Worm (Caenorhabditis elegans) whole organism, L3 larva: Measurements from ENCODE around the gene T21D12.11.
A peak's percentile ranks its signal among the peaks of the same experiment; 100 is the strongest.

Experiments used
- ZK546.5 ChIP-seq: sonication (generic microtip); optimal IDR thresholded peaks from 2 replicates; lab custom pipeline; 2017; ENCODE audit warnings: missing biosample characterization, missing genetic modification characterization
- aly-2 ChIP-seq: fragments of 150-350 bp; optimal IDR thresholded peaks from 2 replicates; lab custom pipeline; 2014; ENCODE audit warnings: missing biosample characterization, missing genetic modification characterization
- ceh-16 ChIP-seq: sonication (generic microtip); optimal IDR thresholded peaks from 2 replicates; lab custom pipeline; 2017; ENCODE audit warnings: missing biosample characterization, missing genetic modification characterization
- ceh-28 ChIP-seq: fragments of 150-350 bp; optimal IDR thresholded peaks from 2 replicates; lab custom pipeline; 2014; ENCODE audit warnings: missing biosample characterization, missing genetic modification reagents, missing genetic modification characterization
- ceh-82 ChIP-seq: fragments of 150-350 bp; optimal IDR thresholded peaks from 2 replicates; lab custom pipeline; 2014; ENCODE audit warnings: missing biosample characterization, missing genetic modification characterization
- daf-12 ChIP-seq: fragments of 150-350 bp; optimal IDR thresholded peaks from 2 replicates; lab custom pipeline; 2014; ENCODE audit warnings: missing biosample characterization, missing genetic modification reagents, missing genetic modification characterization
- egl-27 ChIP-seq: sonication (generic microtip); optimal IDR thresholded peaks from 4 replicates; lab custom pipeline; 2017; ENCODE audit warnings: missing biosample characterization, missing genetic modification reagents, missing genetic modification characterization
- egl-5 ChIP-seq: fragments of 150-350 bp; optimal IDR thresholded peaks from 2 replicates; lab custom pipeline; 2017; ENCODE audit warnings: missing biosample characterization, missing genetic modification reagents, missing genetic modification characterization, inconsistent platforms
- elt-2 ChIP-seq: sonication (generic microtip); optimal IDR thresholded peaks from 2 replicates; lab custom pipeline; 2016; ENCODE audit warnings: missing genetic modification reagents, mild to moderate bottlenecking, missing genetic modification characterization, missing compliant biosample characterization
- elt-3 ChIP-seq, 3 experiments: fragments of 150-350 bp in 1 of 3; sonication (generic microtip) in 2 of 3; optimal IDR thresholded peaks; 2 replicates in 2 of 3; 4 replicates in 1 of 3; lab custom pipeline; 2014 to 2017; ENCODE audit warnings: missing biosample characterization in 3 of 3, missing genetic modification characterization in 3 of 3
- fos-1 ChIP-seq: fragments of 150-350 bp; optimal IDR thresholded peaks from 2 replicates; lab custom pipeline; 2014; ENCODE audit warnings: missing biosample characterization, missing genetic modification characterization
- hmg-11 ChIP-seq: sonication (generic microtip); optimal IDR thresholded peaks from 2 replicates; lab custom pipeline; 2016; ENCODE audit warnings: missing genetic modification characterization, missing compliant biosample characterization
- jun-1 ChIP-seq: fragments of 150-350 bp; optimal IDR thresholded peaks from 2 replicates; lab custom pipeline; 2014; ENCODE audit warnings: missing biosample characterization, missing genetic modification reagents, missing genetic modification characterization
- lin-15B ChIP-seq: fragments of 150-350 bp; optimal IDR thresholded peaks from 2 replicates; lab custom pipeline; 2014; ENCODE audit warnings: missing biosample characterization, missing genetic modification characterization
- lin-39 ChIP-seq: fragments of 150-350 bp; optimal IDR thresholded peaks from 2 replicates; lab custom pipeline; 2018; ENCODE audit warnings: missing biosample characterization, missing genetic modification reagents, missing genetic modification characterization
- lsy-12 ChIP-seq: sonication (generic microtip); optimal IDR thresholded peaks from 2 replicates; lab custom pipeline; 2016; ENCODE audit warnings: mild to moderate bottlenecking, missing genetic modification characterization, missing compliant biosample characterization
- mdl-1 ChIP-seq: fragments of 150-350 bp; optimal IDR thresholded peaks from 2 replicates; lab custom pipeline; 2014; ENCODE audit warnings: missing biosample characterization, missing genetic modification characterization
- mml-1 ChIP-seq: fragments of 150-350 bp; sonication (generic microtip); optimal IDR thresholded peaks from 3 replicates; lab custom pipeline; 2014; ENCODE audit warnings: missing biosample characterization, missing genetic modification characterization
- nfya-1 ChIP-seq: sonication (generic microtip); optimal IDR thresholded peaks from 2 replicates; lab custom pipeline; 2017; ENCODE audit warnings: missing genetic modification characterization, mild to moderate bottlenecking, missing compliant biosample characterization, antibody characterized with exemption, moderate library complexity; ENCODE audit not compliant: insufficient read depth
- nhr-12 ChIP-seq: fragments of 150-350 bp; optimal IDR thresholded peaks from 2 replicates; lab custom pipeline; 2014; ENCODE audit warnings: missing biosample characterization, missing genetic modification characterization
- nhr-23 ChIP-seq: fragments of 150-350 bp; optimal IDR thresholded peaks from 2 replicates; lab custom pipeline; 2014; ENCODE audit warnings: missing biosample characterization, missing genetic modification reagents, missing genetic modification characterization
- nhr-237 ChIP-seq: fragments of 150-350 bp; optimal IDR thresholded peaks from 2 replicates; lab custom pipeline; 2014; ENCODE audit warnings: missing biosample characterization, missing genetic modification characterization
- nhr-25 ChIP-seq: sonication (generic microtip); optimal IDR thresholded peaks from 2 replicates; lab custom pipeline; 2017; ENCODE audit warnings: missing biosample characterization, missing genetic modification characterization
- nhr-43 ChIP-seq: sonication (generic microtip); optimal IDR thresholded peaks from 2 replicates; lab custom pipeline; 2016; ENCODE audit warnings: mild to moderate bottlenecking, missing genetic modification characterization, missing compliant biosample characterization; ENCODE audit not compliant: poor library complexity, severe bottlenecking
- nhr-77 ChIP-seq: fragments of 150-350 bp; optimal IDR thresholded peaks from 2 replicates; lab custom pipeline; 2014; ENCODE audit warnings: missing biosample characterization, missing genetic modification characterization
- pha-4 ChIP-seq: fragments of 150-350 bp; optimal IDR thresholded peaks from 2 replicates; lab custom pipeline; 2014; ENCODE audit warnings: missing biosample characterization, missing genetic modification reagents, missing genetic modification characterization
- pqm-1 ChIP-seq: fragments of 150-350 bp; optimal IDR thresholded peaks from 2 replicates; lab custom pipeline; 2017; ENCODE audit warnings: missing biosample characterization, missing genetic modification characterization, inconsistent platforms
- sea-2 ChIP-seq: fragments of 150-350 bp; sonication (generic microtip); optimal IDR thresholded peaks from 4 replicates; lab custom pipeline; 2014; ENCODE audit warnings: missing biosample characterization, missing genetic modification reagents, missing genetic modification characterization
- skn-1 ChIP-seq: fragments of 150-350 bp; optimal IDR thresholded peaks from 2 replicates; lab custom pipeline; 2014; ENCODE audit warnings: missing biosample characterization, missing genetic modification characterization
- tbx-2 ChIP-seq: sonication (generic microtip); optimal IDR thresholded peaks from 2 replicates; lab custom pipeline; 2016; ENCODE audit warnings: mild to moderate bottlenecking, missing genetic modification characterization, missing compliant biosample characterization
- unc-39 ChIP-seq: sonication (generic microtip); optimal IDR thresholded peaks from 4 replicates; lab custom pipeline; 2017; ENCODE audit warnings: missing biosample characterization, missing genetic modification characterization
- unc-62 ChIP-seq: fragments of 150-350 bp; sonication (generic microtip); optimal IDR thresholded peaks from 4 replicates; lab custom pipeline; 2014; ENCODE audit warnings: missing biosample characterization, missing genetic modification reagents, missing genetic modification characterization
- zag-1 ChIP-seq: fragments of 150-350 bp; optimal IDR thresholded peaks from 2 replicates; lab custom pipeline; 2014; ENCODE audit warnings: missing biosample characterization, missing genetic modification characterization
- ztf-4 ChIP-seq: fragments of 150-350 bp; optimal IDR thresholded peaks from 2 replicates; lab custom pipeline; 2014; ENCODE audit warnings: missing biosample characterization, missing genetic modification characterization

T21D12.11 gene

DNA sequence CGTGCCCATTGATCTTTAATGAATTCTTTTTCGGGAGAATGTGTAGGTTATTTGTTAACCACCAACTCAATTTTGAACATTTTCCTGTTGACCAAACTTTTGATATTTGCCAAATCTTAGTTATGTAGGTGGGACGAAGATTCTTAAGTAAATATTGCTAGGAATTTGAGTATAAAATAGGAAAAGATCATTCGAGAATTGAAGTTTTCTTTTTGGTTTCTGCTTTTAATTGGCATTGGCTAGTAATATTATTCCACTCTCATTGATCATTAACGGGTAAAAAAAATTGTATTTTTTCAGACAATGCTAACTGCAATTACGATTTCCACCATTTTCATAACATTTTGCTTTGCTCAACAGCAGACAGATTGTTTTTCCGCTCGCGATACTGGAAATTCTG lies 3.1 kb upstream of the T21D12.11 start, which contains the start of gene T21D12.12:
Gene T21D12.12, plus strand, starts transcription at position 301 of the 400 bp plus-strand sequence.
- TF ChIP-seq tbx-2 (tag; lab: Kevin White, UChicago) (no peak), pha-4 (tag; lab: Kevin White, UChicago) (peak; percentile 6), pqm-1 (tag; lab: Kevin White, UChicago) (no peak), jun-1 (tag; lab: Kevin White, UChicago) (no peak)

DNA sequence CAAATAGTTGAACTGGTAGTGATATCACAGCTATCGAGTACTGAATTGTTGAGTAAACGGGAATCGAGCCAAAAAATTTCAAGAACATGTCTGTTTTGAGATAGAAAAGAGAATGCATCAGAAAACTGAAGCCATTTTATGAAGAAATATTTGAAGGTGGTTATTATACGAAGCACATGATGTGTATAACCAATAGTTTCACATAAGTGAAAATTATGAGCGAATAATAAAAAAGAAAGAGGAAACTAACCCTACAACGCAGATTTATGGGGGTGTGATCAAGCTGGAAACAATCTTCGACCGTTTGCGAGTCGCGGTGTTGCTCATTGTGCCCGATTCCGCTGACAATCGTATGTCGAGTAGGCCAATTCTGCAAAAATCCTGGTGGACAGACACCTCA lies 4.1 kb downstream of the T21D12.11 start, which contains the start of gene srh-282:
Gene srh-282, minus strand, starts transcription at position 101 of the 400 bp plus-strand sequence.
- TF ChIP-seq sea-2 (GFP tag; lab: Kevin White, UChicago), result no peak
- TF ChIP-seq aly-2 (tag; lab: Kevin White, UChicago), result no peak
- no peak for TF ChIP-seq ceh-28 (tag; lab: Kevin White, UChicago)
- TF ChIP-seq ceh-82 (tag; lab: Kevin White, UChicago), result no peak
- no peak for TF ChIP-seq lin-39 (tag; lab: Kevin White, UChicago)
- TF ChIP-seq lsy-12 (tag; lab: Kevin White, UChicago), result no peak
- no peak for TF ChIP-seq nhr-237 (tag; lab: Kevin White, UChicago)
- no peak for TF ChIP-seq egl-27 (tag; lab: Kevin White, UChicago)
- no peak for TF ChIP-seq lin-15B
- no peak for TF ChIP-seq ZK546.5 (tag; lab: Kevin White, UChicago)
- TF ChIP-seq ceh-16, result no peak
- no peak for TF ChIP-seq nhr-12 (tag; lab: Kevin White, UChicago)
- TF ChIP-seq skn-1 (tag; lab: Kevin White, UChicago), result no peak
- TF ChIP-seq daf-12 (tag; lab: Kevin White, UChicago), result no peak
- no peak for TF ChIP-seq nhr-77 (tag; lab: Kevin White, UChicago)

DNA sequence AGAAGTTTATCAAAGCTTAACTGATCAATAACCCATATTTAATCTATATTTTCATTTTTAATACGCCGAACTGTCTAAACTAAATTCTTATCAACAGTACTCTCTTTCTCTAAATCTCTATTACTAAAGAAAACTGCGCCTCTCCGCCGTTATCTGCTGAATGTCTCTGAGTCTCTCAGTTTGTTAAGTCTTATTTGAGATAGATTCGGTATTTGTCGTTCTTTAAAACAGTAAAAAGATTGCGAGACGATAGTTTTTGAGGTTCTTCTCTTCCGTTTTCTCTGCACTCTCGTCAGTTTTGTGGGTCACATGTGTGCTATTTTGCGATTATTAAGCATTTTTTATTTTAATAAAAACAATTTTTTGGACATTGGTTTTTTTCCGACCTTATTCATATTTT lies 5.0 kb downstream of the T21D12.11 start, which contains the start of gene sma-10:
Gene sma-10, plus strand, starts transcription at position 236 of the 400 bp plus-strand sequence.
- TF ChIP-seq lin-39 (tag; lab: Kevin White, UChicago) (no peak), sea-2 (GFP tag; lab: Kevin White, UChicago) (no peak), nhr-77 (tag; lab: Kevin White, UChicago) (no peak), ceh-28 (tag; lab: Kevin White, UChicago) (peak; percentile 65), egl-5 (tag; lab: Kevin White, UChicago) (no peak), ceh-16 (no peak), pqm-1 (tag; lab: Kevin White, UChicago) (peak; percentile 98), mdl-1 (tag; lab: Kevin White, UChicago) (no peak), elt-2 (peak; percentile 97), daf-12 (tag; lab: Kevin White, UChicago) (no peak), nhr-237 (tag; lab: Kevin White, UChicago) (no peak), fos-1 (tag; lab: Kevin White, UChicago) (no peak), pha-4 (tag; lab: Kevin White, UChicago) (peak; percentile 82), jun-1 (tag; lab: Kevin White, UChicago) (peak; percentile 82), nhr-23 (tag; lab: Kevin White, UChicago) (peak; percentile 76), nhr-43 (peak; percentile 0), zag-1 (no peak), unc-39 (tag; lab: Kevin White, UChicago) (no peak), unc-62 (GFP tag; lab: Kevin White, UChicago) (no peak), ztf-4 (tag; lab: Kevin White, UChicago) (no peak), nhr-25 (tag; lab: Kevin White, UChicago) (no peak), elt-3 (tag; optimal IDR thresholded peaks at IDR 0.05; lab: Kevin White, UChicago) (peak in 2 of 3 experiments; percentile 17 to 58), mml-1 (tag; lab: Kevin White, UChicago) (no peak), skn-1 (tag; lab: Kevin White, UChicago) (no peak), nhr-12 (tag; lab: Kevin White, UChicago) (no peak), nfya-1 (peak; percentile 29)

DNA sequence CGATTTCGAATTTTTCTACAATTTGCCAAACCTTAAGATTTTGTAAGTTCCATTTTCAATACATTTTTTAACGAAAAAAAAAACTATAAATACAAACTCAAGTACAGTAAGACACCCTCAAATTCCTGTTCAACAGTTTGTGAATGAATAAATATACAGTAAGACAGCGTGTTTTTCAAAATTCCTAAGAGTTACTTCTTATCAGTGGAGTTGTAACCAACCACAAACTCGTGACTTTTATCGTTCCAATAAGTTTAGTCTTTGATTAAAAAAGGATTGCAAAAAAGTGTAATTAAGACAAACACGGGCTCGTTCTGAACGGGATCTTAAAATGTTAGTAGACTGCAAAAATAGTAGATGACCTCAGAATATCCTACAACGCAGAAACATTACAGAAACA lies 5.9 kb downstream of the T21D12.11 start:
- TF ChIP-seq hmg-11 (tag; lab: Kevin White, UChicago) (no peak), pha-4 (tag; lab: Kevin White, UChicago) (peak; percentile 30), pqm-1 (tag; lab: Kevin White, UChicago) (peak; percentile 68), unc-39 (tag; lab: Kevin White, UChicago) (no peak), nhr-77 (tag; lab: Kevin White, UChicago) (no peak), elt-2 (peak; percentile 62)
